Worm (Caenorhabditis elegans): ENCODE data around the gene dhcr-24.

Gene dhcr-24

ce11 chrX:2527877-2528276 lies 36.1 kb downstream of the dhcr-24 start (continued):
- TF ChIP-seq cebp-2 (GFP tag; IDR thresholded peaks at IDR 0.05): 0 out of 2 replicates have a peak, but pooled peaks have one; percentile 50
- no peak for TF ChIP-seq ztf-22 (GFP tag; optimal IDR thresholded peaks at IDR 0.05)
- TF ChIP-seq K12H6.12 (tag; optimal IDR thresholded peaks at IDR 0.05): no peak
- no peak for TF ChIP-seq akir-1 (GFP tag; optimal IDR thresholded peaks at IDR 0.05)
- TF ChIP-seq aptf-3 (GFP tag; IDR thresholded peaks at IDR 0.05): no peak
- no peak for TF ChIP-seq lir-1 (GFP tag; conservative IDR thresholded peaks at IDR 0.05)
- TF ChIP-seq mcd-1 (GFP tag; IDR thresholded peaks at IDR 0.05): peak; percentile 45; the same call in 1 of the 2 replicates
- TF ChIP-seq ztf-25 (GFP tag; IDR thresholded peaks at IDR 0.05): no peak
- TF ChIP-seq snpc-4 (GFP tag; optimal IDR thresholded peaks at IDR 0.05): peak; percentile 58
- TF ChIP-seq snpc-4 (tag; optimal IDR thresholded peaks at IDR 0.05): peak in 2 of 4 experiments; percentile 45 to 63
- no peak for TF ChIP-seq hlh-26 (GFP tag; conservative IDR thresholded peaks at IDR 0.05)
- TF ChIP-seq T26A5.8 (tag; optimal IDR thresholded peaks at IDR 0.05): peak; percentile 39
- TF ChIP-seq F57C9.4 (tag; optimal IDR thresholded peaks at IDR 0.05): no peak
- TF ChIP-seq hsf-1 (GFP tag; IDR thresholded peaks at IDR 0.05): 0 out of 2 replicates have a peak, but pooled peaks have one; percentile 30
- TF ChIP-seq madf-6 (GFP tag; IDR thresholded peaks at IDR 0.05): no peak; the same call in 1 of the 2 replicates
- TF ChIP-seq let-526 (GFP tag; IDR thresholded peaks at IDR 0.05): peak; percentile 45; the same call in 1 of the 2 replicates
- TF ChIP-seq C06A6.2 (GFP tag; conservative IDR thresholded peaks at IDR 0.05): no peak
- TF ChIP-seq attf-3 (GFP tag; conservative IDR thresholded peaks at IDR 0.05): no peak
- peak; percentile 69 for TF ChIP-seq zfh-2 (GFP tag; conservative IDR thresholded peaks at IDR 0.05)
- peak; percentile 89 for TF ChIP-seq B0261.1 (tag; optimal IDR thresholded peaks at IDR 0.05)
- TF ChIP-seq ccch-3 (GFP tag; optimal IDR thresholded peaks at IDR 0.05): no peak
- 0 out of 2 replicates have a peak, but pooled peaks have one; percentile 35 for TF ChIP-seq egl-44 (GFP tag; IDR thresholded peaks at IDR 0.05)
- no peak for TF ChIP-seq ceh-100 (GFP tag; IDR thresholded peaks at IDR 0.05)
- no peak for TF ChIP-seq F55B11.4 (tag; optimal IDR thresholded peaks at IDR 0.05; ENCODE audit: borderline replicate concordance, insufficient read depth)
- TF ChIP-seq tbx-9 (tag; optimal IDR thresholded peaks at IDR 0.05; ENCODE audit: borderline replicate concordance): no peak
- TF ChIP-seq Y53F4B.3 (GFP tag; IDR thresholded peaks at IDR 0.05): no peak
- peak; percentile 57 for TF ChIP-seq ztf-18 (tag; optimal IDR thresholded peaks at IDR 0.05)
- no peak for TF ChIP-seq F37B4.10 (GFP tag; IDR thresholded peaks at IDR 0.05)
- TF ChIP-seq madf-8 (GFP tag; conservative IDR thresholded peaks at IDR 0.05): no peak
- TF ChIP-seq nfya-1 (tag; optimal IDR thresholded peaks at IDR 0.05; ENCODE audit: borderline replicate concordance, insufficient read depth): no peak
- no peak for TF ChIP-seq ceh-27 (GFP tag; optimal IDR thresholded peaks at IDR 0.05)
- TF ChIP-seq him-1 (tag; optimal IDR thresholded peaks at IDR 0.05): peak; percentile 21
- TF ChIP-seq nfya-2 (GFP tag; IDR thresholded peaks at IDR 0.05): no peak
- no peak for TF ChIP-seq efl-1 (GFP tag; optimal IDR thresholded peaks at IDR 0.05)
- TF ChIP-seq D2030.7 (GFP tag; IDR thresholded peaks at IDR 0.05): peak; percentile 66
- TF ChIP-seq lin-40 (tag; optimal IDR thresholded peaks at IDR 0.05): peak; percentile 33
- TF ChIP-seq atf-7 (tag; optimal IDR thresholded peaks at IDR 0.05): no peak
- TF ChIP-seq cebp-1 (GFP tag; IDR thresholded peaks at IDR 0.05): no peak
- TF ChIP-seq cebp-1 (tag; optimal IDR thresholded peaks at IDR 0.05): peak; percentile 56
- 0 out of 2 replicates have a peak, but pooled peaks have one; percentile 36 for TF ChIP-seq rcor-1 (GFP tag; IDR thresholded peaks at IDR 0.05)
- TF ChIP-seq nhr-90 (tag; optimal IDR thresholded peaks at IDR 0.05): peak; percentile 71
- no peak for TF ChIP-seq B0019.2 (GFP tag; conservative IDR thresholded peaks at IDR 0.05)
- TF ChIP-seq repo-1 (tag; optimal IDR thresholded peaks at IDR 0.05): peak; percentile 46
- TF ChIP-seq mes-4 (tag; optimal IDR thresholded peaks at IDR 0.05): peak; percentile 54
- TF ChIP-seq snpc-1.3 (tag; optimal IDR thresholded peaks at IDR 0.05; ENCODE audit: insufficient read depth): peak; percentile 31
- peak; percentile 10 for TF ChIP-seq F22D6.2 (tag; optimal IDR thresholded peaks at IDR 0.05)
- peak; percentile 74 for TF ChIP-seq die-1 (tag; optimal IDR thresholded peaks at IDR 0.05)
- TF ChIP-seq B0035.1 (tag; optimal IDR thresholded peaks at IDR 0.05): peak; percentile 3
- no peak for TF ChIP-seq hmg-20 (GFP tag; IDR thresholded peaks at IDR 0.05)
